Fruit fly (Drosophila melanogaster): ENCODE results near the gene CG10208.

CG10208 gene

DNA sequence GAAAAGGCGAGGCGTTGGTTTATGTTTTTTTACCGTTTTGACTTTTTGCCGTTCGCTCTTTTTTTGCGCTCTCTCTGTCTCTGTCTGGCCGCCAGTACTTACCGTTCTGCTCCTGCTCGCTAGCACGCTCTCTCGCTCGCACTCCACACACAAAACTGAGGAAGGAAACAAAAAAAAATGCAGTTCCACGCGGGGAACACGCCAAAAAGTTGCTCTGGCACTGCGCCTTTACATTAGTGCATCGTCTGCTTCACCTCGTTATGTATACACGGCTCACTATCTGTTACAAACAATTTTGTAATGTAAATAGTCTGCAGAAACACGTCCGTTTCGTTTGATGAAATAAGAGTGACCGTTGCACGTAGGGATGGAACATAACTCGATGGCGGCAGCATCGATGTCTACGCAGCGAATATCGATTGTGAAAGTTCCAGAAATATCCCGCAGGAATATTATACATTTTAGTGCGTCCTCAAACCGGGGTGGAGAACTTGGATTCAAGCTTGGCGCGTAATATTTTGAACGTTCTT is 45.0 kb upstream of the CG10208 start, which contains the start of the genes CG33111 and eIF4G2 (continued):
- TF ChIP-seq dsx (GFP tag; optimal IDR thresholded peaks at IDR 0.05; ENCODE audit: poor library complexity, severe bottlenecking) (peak; percentile 36), spab (GFP tag; optimal IDR thresholded peaks at IDR 0.05) (peak; percentile 54), CG10669 (GFP tag; optimal IDR thresholded peaks at IDR 0.05) (peak; percentile 8), CG32006 (GFP tag; optimal IDR thresholded peaks at IDR 0.05) (peak; percentile 20), CG6854 (GFP tag; optimal IDR thresholded peaks at IDR 0.05) (peak; percentile 58), CG10631 (GFP tag; optimal IDR thresholded peaks at IDR 0.05) (no peak), CG16779 (tag; optimal IDR thresholded peaks at IDR 0.05) (peak; percentile 59), Smox (GFP tag; optimal IDR thresholded peaks at IDR 0.05) (no peak), fd85E (GFP tag; optimal IDR thresholded peaks at IDR 0.05) (no peak), Hr38 (GFP tag; optimal IDR thresholded peaks at IDR 0.05) (no peak), lz (GFP tag; optimal IDR thresholded peaks at IDR 0.05) (peak; percentile 16), CG15336 (GFP tag; IDR thresholded peaks at IDR 0.05) (peak; percentile 36; the same call in 1 of the 2 replicates), Hr39 (GFP tag; optimal IDR thresholded peaks at IDR 0.05) (no peak), Eip93F (GFP tag; optimal IDR thresholded peaks at IDR 0.05) (no peak), net (GFP tag; optimal IDR thresholded peaks at IDR 0.05) (peak; percentile 52), CG9139 (GFP tag; optimal IDR thresholded peaks at IDR 0.05) (peak; percentile 39), CG6808 (GFP tag; optimal IDR thresholded peaks at IDR 0.05) (peak; percentile 68), CG11902 (GFP tag; optimal IDR thresholded peaks at IDR 0.05) (no peak)

DNA sequence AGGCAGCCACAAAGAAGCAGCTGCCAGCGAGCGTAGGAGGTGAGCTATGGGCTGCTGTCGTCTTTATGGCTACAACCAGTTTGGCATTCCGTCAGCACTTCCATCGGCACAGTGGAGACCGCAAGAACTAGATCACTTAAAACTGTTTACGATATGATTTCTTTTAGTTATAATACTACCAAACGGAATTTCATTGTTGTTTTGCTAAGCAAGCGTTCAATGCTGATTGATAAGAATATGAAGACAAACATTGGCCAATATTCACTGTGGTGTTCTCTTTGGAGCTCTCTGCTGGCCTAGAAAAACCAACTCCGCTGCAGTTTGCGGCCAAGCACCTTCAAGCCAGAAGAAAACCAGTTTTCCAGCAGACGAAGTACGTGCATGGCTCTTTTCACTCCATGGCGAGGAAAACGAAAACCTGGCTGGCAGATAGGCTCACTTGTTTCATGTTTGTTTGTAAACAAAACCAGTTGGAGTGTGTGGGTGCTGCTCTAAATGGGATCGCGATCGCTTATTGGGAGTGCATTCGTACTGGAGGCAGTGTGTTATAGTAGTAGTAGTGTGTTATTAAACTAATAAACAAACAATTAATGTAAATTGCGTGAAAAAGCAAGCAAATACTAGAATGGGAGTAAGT is 43.8 kb upstream of the CG10208 start:
- TF ChIP-seq ss (GFP tag; optimal IDR thresholded peaks at IDR 0.05) (no peak), CG8119 (GFP tag; IDR thresholded peaks at IDR 0.05) (peak; percentile 77), Eip93F (GFP tag; optimal IDR thresholded peaks at IDR 0.05) (no peak), dac (GFP tag; optimal IDR thresholded peaks at IDR 0.05) (peak; percentile 59), CG32006 (GFP tag; optimal IDR thresholded peaks at IDR 0.05) (no peak), lz (GFP tag; optimal IDR thresholded peaks at IDR 0.05) (no peak), Ets96B (tag; optimal IDR thresholded peaks at IDR 0.05) (no peak), fd85E (GFP tag; optimal IDR thresholded peaks at IDR 0.05) (no peak), CG11294 (GFP tag; IDR thresholded peaks at IDR 0.05) (peak; percentile 60), Sox102F (GFP tag; optimal IDR thresholded peaks at IDR 0.05) (no peak), salr (GFP tag; optimal IDR thresholded peaks at IDR 0.05) (peak in 1 of 2 experiments; percentile 54), CG16779 (tag; optimal IDR thresholded peaks at IDR 0.05) (no peak), Smox (GFP tag; optimal IDR thresholded peaks at IDR 0.05) (no peak), CG6276 (GFP tag; optimal IDR thresholded peaks at IDR 0.05) (no peak), Met (GFP tag; optimal IDR thresholded peaks at IDR 0.05) (no peak), CG8632 (GFP tag; optimal IDR thresholded peaks at IDR 0.05) (peak; percentile 25), CG8319 (GFP tag; optimal IDR thresholded peaks at IDR 0.05) (no peak), CG10631 (GFP tag; optimal IDR thresholded peaks at IDR 0.05) (peak; percentile 63), net (GFP tag; optimal IDR thresholded peaks at IDR 0.05) (no peak), CG6163 (GFP tag; IDR thresholded peaks at IDR 0.05) (peak; percentile 83), acj6 (GFP tag; optimal IDR thresholded peaks at IDR 0.05) (no peak), achi (GFP tag; optimal IDR thresholded peaks at IDR 0.05) (no peak), dsx (GFP tag; optimal IDR thresholded peaks at IDR 0.05; ENCODE audit: poor library complexity, severe bottlenecking) (peak; percentile 49), CG3919 (GFP tag; optimal IDR thresholded peaks at IDR 0.05) (no peak), Lpt (GFP tag; optimal IDR thresholded peaks at IDR 0.05) (peak; percentile 73), spab (GFP tag; optimal IDR thresholded peaks at IDR 0.05) (no peak), Hr39 (GFP tag; optimal IDR thresholded peaks at IDR 0.05) (no peak), Hr4 (GFP tag; optimal IDR thresholded peaks at IDR 0.05) (no peak), CG11902 (GFP tag; optimal IDR thresholded peaks at IDR 0.05) (no peak), eg (GFP tag; IDR thresholded peaks at IDR 0.05) (peak; percentile 85), CG6854 (GFP tag; optimal IDR thresholded peaks at IDR 0.05) (no peak), cyc (GFP tag; optimal IDR thresholded peaks at IDR 0.05) (no peak), Eip75B (GFP tag; optimal IDR thresholded peaks at IDR 0.05) (no peak), CG6792 (GFP tag; optimal IDR thresholded peaks at IDR 0.05) (no peak), CG4318 (GFP tag; optimal IDR thresholded peaks at IDR 0.05) (no peak), CG9139 (GFP tag; optimal IDR thresholded peaks at IDR 0.05) (no peak), pdm3 (GFP tag; optimal IDR thresholded peaks at IDR 0.05) (no peak), OdsH (GFP tag; optimal IDR thresholded peaks at IDR 0.05) (no peak), esn (GFP tag; optimal IDR thresholded peaks at IDR 0.05) (no peak), fkh (GFP tag; optimal IDR thresholded peaks at IDR 0.05) (peak; percentile 68), Gug (GFP tag; IDR thresholded peaks at IDR 0.05) (peak; percentile 64), CG34406 (GFP tag; optimal IDR thresholded peaks at IDR 0.05) (no peak)

Measured in whole organism, prepupa.